Worm (Caenorhabditis elegans) whole organism, young adult: Measurements from ENCODE around the gene sdz-15.
A peak's percentile ranks its signal among the peaks of the same experiment; 100 is the strongest.

Source experiments
- B0261.1 ChIP-seq: sonication (generic microtip); optimal IDR thresholded peaks from 2 replicates; lab custom pipeline; 2016; ENCODE audit warnings: mild to moderate bottlenecking, missing genetic modification characterization, moderate library complexity, missing compliant biosample characterization
- C17E4.6 ChIP-seq: fragments of 200-800 bp; sonication (Bioruptor generic); IDR thresholded peaks from 2 replicates; pipeline ENCODE4 v1.3.6; 2022; ENCODE audit warnings: missing genetic modification reagents, missing genetic modification characterization, missing compliant biosample characterization
- F33H1.4 ChIP-seq: fragments of 200-800 bp; sonication (Bioruptor generic); IDR thresholded peaks from 2 replicates; pipeline ENCODE4 v1.3.6; 2022; ENCODE audit warnings: missing genetic modification reagents, missing genetic modification characterization, missing compliant biosample characterization
- F37B4.10 ChIP-seq: fragments of 200-800 bp; sonication (Bioruptor generic); IDR thresholded peaks from 2 replicates; pipeline ENCODE4 v1.3.6; 2022; ENCODE audit warnings: missing genetic modification characterization, missing compliant biosample characterization
- F39B2.1 ChIP-seq: fragments of 200-800 bp; sonication (Bioruptor generic); IDR thresholded peaks from 2 replicates; pipeline ENCODE4 v1.3.6; 2022; ENCODE audit warnings: missing genetic modification reagents, missing genetic modification characterization, missing compliant biosample characterization
- F57C9.4 ChIP-seq: sonication (generic microtip); optimal IDR thresholded peaks from 2 replicates; lab custom pipeline; 2017; ENCODE audit warnings: mild to moderate bottlenecking, missing genetic modification characterization, missing compliant biosample characterization
- T26A5.8 ChIP-seq: sonication (generic microtip); optimal IDR thresholded peaks from 2 replicates; lab custom pipeline; 2016; ENCODE audit warnings: missing genetic modification characterization, missing compliant biosample characterization
- Y53F4B.3 ChIP-seq: fragments of 200-800 bp; sonication (Bioruptor generic); IDR thresholded peaks from 2 replicates; pipeline ENCODE4 v1.3.6; 2022; ENCODE audit warnings: missing genetic modification reagents, missing genetic modification characterization, missing compliant biosample characterization
- Y56A3A.18 ChIP-seq: fragments of 200-800 bp; sonication (Bioruptor generic); IDR thresholded peaks from 2 replicates; pipeline ENCODE4 v1.3.6; 2022; ENCODE audit warnings: missing genetic modification reagents, missing genetic modification characterization, missing compliant biosample characterization
- Y67H2A.10 ChIP-seq: fragments of 200-800 bp; sonication (Bioruptor generic); conservative IDR thresholded peaks from 2 replicates; pipeline ENCODE4 v1.3.6; 2022; ENCODE audit warnings: missing genetic modification reagents, missing genetic modification characterization, missing compliant biosample characterization
- Y95B8A.8 ChIP-seq: fragments of 200-800 bp; sonication (Bioruptor generic); IDR thresholded peaks from 2 replicates; pipeline ENCODE4 v1.3.6; 2022; ENCODE audit warnings: missing genetic modification reagents, missing genetic modification characterization, missing compliant biosample characterization
- ZK185.1 ChIP-seq: sonication (generic microtip); optimal IDR thresholded peaks from 2 replicates; lab custom pipeline; 2016; ENCODE audit warnings: mild to moderate bottlenecking, missing genetic modification characterization, missing compliant biosample characterization; ENCODE audit not compliant: poor library complexity, severe bottlenecking
- atf-7 ChIP-seq: sonication (generic microtip); optimal IDR thresholded peaks from 2 replicates; lab custom pipeline; 2017; ENCODE audit warnings: mild to moderate bottlenecking, missing genetic modification characterization, missing compliant biosample characterization
- attf-6 ChIP-seq: fragments of 200-800 bp; sonication (Bioruptor generic); IDR thresholded peaks from 2 replicates; pipeline ENCODE4 v1.3.6; 2022; ENCODE audit warnings: missing genetic modification reagents, missing genetic modification characterization, missing compliant biosample characterization
- ccch-3 ChIP-seq: fragments of 200-800 bp; sonication (Bioruptor generic); optimal IDR thresholded peaks from 2 replicates; lab custom pipeline; 2018; ENCODE audit warnings: mild to moderate bottlenecking, missing genetic modification characterization, missing compliant biosample characterization
- chd-7 ChIP-seq: sonication (generic microtip); optimal IDR thresholded peaks from 2 replicates; lab custom pipeline; 2016; ENCODE audit warnings: mild to moderate bottlenecking, missing genetic modification characterization, moderate library complexity, missing compliant biosample characterization
- dpl-1 ChIP-seq: fragments of 150-350 bp; optimal IDR thresholded peaks from 2 replicates; lab custom pipeline; 2014; ENCODE audit warnings: missing biosample characterization, missing genetic modification reagents, missing genetic modification characterization
- egl-18 ChIP-seq: fragments of 200-800 bp; sonication (Bioruptor generic); IDR thresholded peaks from 2 replicates; pipeline ENCODE4 v1.3.6; 2022; ENCODE audit warnings: missing genetic modification reagents, missing genetic modification characterization, missing compliant biosample characterization
- egl-44 ChIP-seq: fragments of 200-800 bp; sonication (Bioruptor generic); IDR thresholded peaks from 2 replicates; pipeline ENCODE4 v1.3.6; 2022; ENCODE audit warnings: missing genetic modification reagents, missing genetic modification characterization, missing compliant biosample characterization
- hlh-12 ChIP-seq: sonication (generic microtip); optimal IDR thresholded peaks from 2 replicates; lab custom pipeline; 2016; ENCODE audit warnings: missing genetic modification characterization, missing compliant biosample characterization
- hsf-1 ChIP-seq: fragments of 200-800 bp; sonication (Bioruptor generic); IDR thresholded peaks from 2 replicates; pipeline ENCODE4 v1.3.6; 2022; ENCODE audit warnings: missing genetic modification reagents, missing genetic modification characterization, missing compliant biosample characterization
- let-526 ChIP-seq: fragments of 200-800 bp; sonication (Bioruptor generic); IDR thresholded peaks from 2 replicates; pipeline ENCODE4 v1.3.6; 2022; ENCODE audit warnings: missing genetic modification reagents, missing genetic modification characterization, missing compliant biosample characterization
- lin-35 ChIP-seq, 3 experiments: fragments of 150-350 bp in 2 of 3; sonication (generic microtip) in 1 of 3; optimal IDR thresholded peaks; 2 replicates each; lab custom pipeline; 2014 to 2018; ENCODE audit warnings: missing biosample characterization in 3 of 3, missing genetic modification characterization in 3 of 3, missing genetic modification reagents in 3 of 3
- lin-40 ChIP-seq: sonication (generic microtip); optimal IDR thresholded peaks from 2 replicates; lab custom pipeline; 2016; ENCODE audit warnings: missing genetic modification characterization, mild to moderate bottlenecking, missing compliant biosample characterization, missing genotype, missing genetic modification reagents
- lir-1 ChIP-seq: fragments of 200-800 bp; sonication (Bioruptor generic); conservative IDR thresholded peaks from 2 replicates; pipeline ENCODE4 v1.3.6; 2022; ENCODE audit warnings: missing genetic modification reagents, missing genetic modification characterization, missing compliant biosample characterization
- madf-10 ChIP-seq: sonication (generic microtip); optimal IDR thresholded peaks from 2 replicates; lab custom pipeline; 2016; ENCODE audit warnings: mild to moderate bottlenecking, missing genetic modification characterization, missing compliant biosample characterization
- madf-3 ChIP-seq: fragments of 200-800 bp; sonication (Bioruptor generic); IDR thresholded peaks from 2 replicates; pipeline ENCODE4 v1.3.6; 2022; ENCODE audit warnings: missing genetic modification reagents, missing genetic modification characterization, missing compliant biosample characterization
- madf-8 ChIP-seq: fragments of 200-800 bp; sonication (Bioruptor generic); conservative IDR thresholded peaks from 2 replicates; pipeline ENCODE4 v1.3.6; 2022; ENCODE audit warnings: missing genetic modification reagents, missing genetic modification characterization, missing compliant biosample characterization
- mes-4 ChIP-seq: sonication (generic microtip); optimal IDR thresholded peaks from 2 replicates; lab custom pipeline; 2016; ENCODE audit warnings: missing genotype, missing genetic modification characterization, missing compliant biosample characterization
- nfya-2 ChIP-seq: fragments of 200-800 bp; sonication (Bioruptor generic); IDR thresholded peaks from 2 replicates; pipeline ENCODE4 v1.3.6; 2022; ENCODE audit warnings: missing genetic modification reagents, missing genetic modification characterization, missing compliant biosample characterization
- nfyb-1 ChIP-seq: fragments of 200-800 bp; sonication (Bioruptor generic); IDR thresholded peaks from 2 replicates; pipeline ENCODE4 v1.3.6; 2022; ENCODE audit warnings: missing genetic modification reagents, missing genetic modification characterization, missing compliant biosample characterization
- pha-4 ChIP-seq: fragments of 150-350 bp; sonication (generic microtip); optimal IDR thresholded peaks from 2 replicates; lab custom pipeline; 2014; ENCODE audit warnings: missing biosample characterization, missing genetic modification reagents, missing genetic modification characterization
- sdz-38 ChIP-seq: sonication (generic microtip); optimal IDR thresholded peaks from 2 replicates; lab custom pipeline; 2016; ENCODE audit warnings: missing genotype, missing genetic modification characterization, missing compliant biosample characterization
- sea-2 ChIP-seq: fragments of 200-800 bp; sonication (Bioruptor generic); IDR thresholded peaks from 2 replicates; pipeline ENCODE4 v1.3.6; 2022; ENCODE audit warnings: missing genetic modification characterization, missing compliant biosample characterization
- snpc-1.1 ChIP-seq: sonication (generic microtip); optimal IDR thresholded peaks from 2 replicates; lab custom pipeline; 2017; ENCODE audit warnings: missing genetic modification characterization, mild to moderate bottlenecking, missing compliant biosample characterization, antibody characterized with exemption, moderate library complexity, missing genotype, missing genetic modification reagents; ENCODE audit not compliant: insufficient read depth
- tbp1 ChIP-seq: fragments of 200-800 bp; sonication (Bioruptor generic); optimal IDR thresholded peaks from 2 replicates; lab custom pipeline; 2018; ENCODE audit warnings: mild to moderate bottlenecking, missing genetic modification characterization, missing compliant biosample characterization
- unc-62 ChIP-seq: fragments of 150-350 bp; optimal IDR thresholded peaks from 2 replicates; lab custom pipeline; 2014; ENCODE audit warnings: missing biosample characterization, missing genetic modification reagents, missing genetic modification characterization
- xnd-1 ChIP-seq: sonication (generic microtip); optimal IDR thresholded peaks from 2 replicates; lab custom pipeline; 2016; ENCODE audit warnings: missing genotype, missing genetic modification reagents, missing genetic modification characterization, missing compliant biosample characterization
- zfh-2 ChIP-seq: fragments of 200-800 bp; sonication (Bioruptor generic); conservative IDR thresholded peaks from 2 replicates; pipeline ENCODE4 v1.3.6; 2022; ENCODE audit warnings: missing genetic modification reagents, missing genetic modification characterization, missing compliant biosample characterization
- ztf-22 ChIP-seq: fragments of 200-800 bp; sonication (Bioruptor generic); optimal IDR thresholded peaks from 2 replicates; lab custom pipeline; 2018; ENCODE audit warnings: mild to moderate bottlenecking, missing genetic modification characterization, moderate library complexity, missing compliant biosample characterization
- ztf-26 ChIP-seq: sonication (generic microtip); optimal IDR thresholded peaks from 2 replicates; lab custom pipeline; 2017; ENCODE audit warnings: missing genetic modification characterization, missing compliant biosample characterization
- ztf-3 ChIP-seq: fragments of 200-800 bp; sonication (Bioruptor generic); optimal IDR thresholded peaks from 2 replicates; lab custom pipeline; 2018; ENCODE audit warnings: mild to moderate bottlenecking, missing genetic modification characterization, missing compliant biosample characterization
- ztf-6 ChIP-seq: fragments of 200-800 bp; sonication (Bioruptor generic); IDR thresholded peaks from 2 replicates; pipeline ENCODE4 v1.3.6; 2022; ENCODE audit warnings: missing genetic modification reagents, missing genetic modification characterization, missing compliant biosample characterization

Gene sdz-15

ce11 chrIII:6464113-6464571 is 34.1 kb upstream of the sdz-15 start (continued):
- no peak for TF ChIP-seq hlh-12 (tag; lab: Kevin White, UChicago)
- TF ChIP-seq ztf-6 (GFP tag; lab: Robert Waterston, UW) = no peak
- peak; percentile 80 for TF ChIP-seq hsf-1 (GFP tag; lab: Robert Waterston, UW)
- TF ChIP-seq madf-10 (tag; lab: Kevin White, UChicago) = no peak
- peak; percentile 88 for TF ChIP-seq C17E4.6
- TF ChIP-seq madf-3 (GFP tag; lab: Robert Waterston, UW) = peak; percentile 88
- TF ChIP-seq sea-2 = no peak
- peak; percentile 23 for TF ChIP-seq pha-4 (tag; lab: Kevin White, UChicago)
- TF ChIP-seq tbp1 (GFP tag; lab: Kevin White, UChicago) = peak; percentile 70
- peak; percentile 40 for TF ChIP-seq ztf-3 (GFP tag; lab: Kevin White, UChicago)
- TF ChIP-seq let-526 = peak; percentile 84
- TF ChIP-seq atf-7 (tag; lab: Kevin White, UChicago) = peak; percentile 91
- peak; percentile 69; the same call in 1 of the 2 replicates for TF ChIP-seq egl-44 (GFP tag; lab: Robert Waterston, UW)
- TF ChIP-seq Y53F4B.3 (GFP tag; lab: Robert Waterston, UW) = no peak; the same call in 1 of the 2 replicates
- peak; percentile 30 for TF ChIP-seq ZK185.1 (tag; lab: Kevin White, UChicago)
- no peak for TF ChIP-seq F57C9.4
- no peak for TF ChIP-seq unc-62 (GFP tag; lab: Kevin White, UChicago)
- peak; percentile 95 for TF ChIP-seq nfyb-1 (GFP tag; lab: Robert Waterston, UW)
- peak; percentile 14 for TF ChIP-seq B0261.1 (tag; lab: Kevin White, UChicago)
- TF ChIP-seq ztf-26 (tag; lab: Kevin White, UChicago) = peak; percentile 90
- peak; percentile 61 for TF ChIP-seq dpl-1 (GFP tag; lab: Kevin White, UChicago)
- peak; percentile 72 for TF ChIP-seq ztf-22 (GFP tag; lab: Kevin White, UChicago)
- peak; percentile 74 for TF ChIP-seq lir-1 (GFP tag; lab: Robert Waterston, UW)
- peak; percentile 100 for TF ChIP-seq zfh-2 (GFP tag; lab: Robert Waterston, UW)
- TF ChIP-seq attf-6 (GFP tag; lab: Robert Waterston, UW) = no peak
- TF ChIP-seq lin-40 (tag; lab: Kevin White, UChicago) = no peak
- no peak for TF ChIP-seq ccch-3
- TF ChIP-seq Y56A3A.18 (GFP tag; lab: Robert Waterston, UW) = no peak
- peak; percentile 73 for TF ChIP-seq madf-8 (GFP tag; lab: Robert Waterston, UW)
- no peak for TF ChIP-seq snpc-1.1 (tag; lab: Kevin White, UChicago)
- TF ChIP-seq T26A5.8 (tag; lab: Kevin White, UChicago) = peak; percentile 82
- no peak for TF ChIP-seq F39B2.1 (GFP tag; lab: Robert Waterston, UW)
- peak; percentile 94 for TF ChIP-seq chd-7
- no peak for TF ChIP-seq nfya-2 (GFP tag; lab: Robert Waterston, UW)
- peak; percentile 77 for TF ChIP-seq F33H1.4 (GFP tag; lab: Robert Waterston, UW)
- no peak for TF ChIP-seq F37B4.10 (GFP tag; lab: Robert Waterston, UW)
- peak in 1 of 3 experiments; percentile 79 for TF ChIP-seq lin-35 (GFP tag; optimal IDR thresholded peaks at IDR 0.05; lab: Kevin White, UChicago)
- TF ChIP-seq xnd-1 (tag; lab: Kevin White, UChicago) = peak; percentile 57
- no peak for TF ChIP-seq sdz-38 (tag; lab: Kevin White, UChicago)
- no peak for TF ChIP-seq mes-4 (tag; lab: Kevin White, UChicago)
- TF ChIP-seq Y95B8A.8 = peak; percentile 94
- TF ChIP-seq Y67H2A.10 = peak; percentile 83
- TF ChIP-seq egl-18 (GFP tag; lab: Robert Waterston, UW) = no peak
